Worm (Caenorhabditis elegans): Measurements from ENCODE around the gene cux-7.

- no peak for TF ChIP-seq xnd-1 (tag; optimal IDR thresholded peaks at IDR 0.05)
- no peak for TF ChIP-seq snpc-1.1 (tag; optimal IDR thresholded peaks at IDR 0.05; ENCODE audit: insufficient read depth)
- no peak for TF ChIP-seq pha-4 (tag; optimal IDR thresholded peaks at IDR 0.05)
- no peak for TF ChIP-seq fkh-3 (tag; optimal IDR thresholded peaks at IDR 0.05)
- no peak for TF ChIP-seq sdz-38 (tag; optimal IDR thresholded peaks at IDR 0.05)
- TF ChIP-seq bed-2 (GFP tag; IDR thresholded peaks at IDR 0.05), result no peak
Measured at ce11 chrIII:7478932-7479331, 41.7 kb downstream of the cux-7 start.
